Worm (Caenorhabditis elegans): Measurements from ENCODE around the gene ubxn-6.

Gene ubxn-6

DNA sequence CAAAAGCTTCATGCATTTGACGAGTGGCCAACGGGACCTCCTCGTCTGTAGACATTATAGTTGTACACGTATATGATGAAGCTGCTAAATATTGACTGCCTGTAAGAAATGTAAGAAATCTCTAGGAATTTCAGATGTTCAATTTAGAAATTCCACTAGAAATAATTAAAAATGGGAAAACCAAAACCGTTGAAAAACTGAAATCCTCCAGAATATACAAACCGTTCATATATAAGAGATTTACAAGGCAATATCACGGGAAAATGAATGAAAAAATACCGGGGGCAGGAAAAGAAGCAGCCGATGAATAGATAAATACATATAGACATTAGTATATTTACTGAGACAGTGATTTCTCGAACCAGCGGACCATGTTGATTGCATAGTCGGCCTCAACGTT, 6.8 kb downstream of the ubxn-6 start, which contains the start of gene dpf-7:
Gene dpf-7 (minus strand): TSS at position 101 of the 400 bp plus-strand sequence.
- TF ChIP-seq F13C5.2 (tag; optimal IDR thresholded peaks at IDR 0.05), result no peak
- TF ChIP-seq hnd-1 (tag; optimal IDR thresholded peaks at IDR 0.05), result no peak
- TF ChIP-seq pes-1 (GFP tag; IDR thresholded peaks at IDR 0.05), result no peak
- TF ChIP-seq tbx-11 (GFP tag; IDR thresholded peaks at IDR 0.05), result no peak
- no peak for TF ChIP-seq hmbx-1 (tag; optimal IDR thresholded peaks at IDR 0.05)
- no peak for TF ChIP-seq ceh-13 (GFP tag; optimal IDR thresholded peaks at IDR 0.05)
- no peak for TF ChIP-seq tbx-37 (GFP tag; conservative IDR thresholded peaks at IDR 0.05)
- no peak for TF ChIP-seq ama-1 (optimal IDR thresholded peaks at IDR 0.05)

- no peak for TF ChIP-seq F13C5.2 (tag; optimal IDR thresholded peaks at IDR 0.05)
- no peak for TF ChIP-seq tbx-37 (GFP tag; conservative IDR thresholded peaks at IDR 0.05)
- TF ChIP-seq ama-1 (optimal IDR thresholded peaks at IDR 0.05), result no peak
- TF ChIP-seq hmbx-1 (tag; optimal IDR thresholded peaks at IDR 0.05), result no peak
- TF ChIP-seq hmg-4 (GFP tag; optimal IDR thresholded peaks at IDR 0.05), result no peak
- no peak for TF ChIP-seq ceh-13 (GFP tag; optimal IDR thresholded peaks at IDR 0.05)
- no peak for TF ChIP-seq flt-1 (GFP tag; IDR thresholded peaks at IDR 0.05)
- TF ChIP-seq tbx-11 (GFP tag; IDR thresholded peaks at IDR 0.05), result no peak
- no peak for TF ChIP-seq sea-1 (GFP tag; conservative IDR thresholded peaks at IDR 0.05)
- TF ChIP-seq tra-4 (tag; optimal IDR thresholded peaks at IDR 0.05), result no peak
- no peak for TF ChIP-seq aly-1 (tag; optimal IDR thresholded peaks at IDR 0.05)
- TF ChIP-seq B0310.2 (tag; optimal IDR thresholded peaks at IDR 0.05), result no peak
- no peak for TF ChIP-seq pes-1 (GFP tag; IDR thresholded peaks at IDR 0.05)
- no peak for TF ChIP-seq scrt-1 (GFP tag; IDR thresholded peaks at IDR 0.05)
- TF ChIP-seq ets-7 (tag; optimal IDR thresholded peaks at IDR 0.05), result no peak
- no peak for TF ChIP-seq hnd-1 (tag; optimal IDR thresholded peaks at IDR 0.05)
Measured at ce11 chrIV:4799114-4799513, 10.2 kb downstream of the ubxn-6 start, which contains the start of gene eor-1. eor-1 (minus strand) TSS chrIV:4799178.

DNA sequence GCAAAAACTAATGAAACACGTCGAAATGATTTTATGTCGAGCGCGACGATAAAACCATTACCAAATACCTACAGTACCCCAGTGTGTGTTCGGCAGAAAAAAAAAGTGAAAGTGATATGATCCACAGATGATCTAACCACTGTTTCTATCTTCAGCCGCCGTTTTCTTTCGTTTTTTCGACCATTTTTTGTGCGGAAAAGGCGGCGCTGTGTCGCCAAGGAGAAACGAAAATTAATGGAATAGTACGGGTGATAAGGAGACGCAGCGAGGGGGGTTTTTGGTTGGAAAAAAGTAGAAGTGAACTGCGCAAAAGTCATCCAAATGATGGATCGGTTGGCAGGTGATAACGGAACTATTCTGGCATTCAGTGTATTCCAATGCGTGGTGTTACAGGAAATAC, 14.2 kb downstream of the ubxn-6 start:
- TF ChIP-seq F13C5.2 (tag; optimal IDR thresholded peaks at IDR 0.05), result no peak
- no peak for TF ChIP-seq pes-1 (GFP tag; IDR thresholded peaks at IDR 0.05)
- TF ChIP-seq ama-1 (optimal IDR thresholded peaks at IDR 0.05), result no peak
- TF ChIP-seq aly-1 (tag; optimal IDR thresholded peaks at IDR 0.05), result no peak
- TF ChIP-seq ets-7 (tag; optimal IDR thresholded peaks at IDR 0.05), result no peak
- no peak for TF ChIP-seq ceh-13 (GFP tag; optimal IDR thresholded peaks at IDR 0.05)
- no peak for TF ChIP-seq hmbx-1 (tag; optimal IDR thresholded peaks at IDR 0.05)
- TF ChIP-seq scrt-1 (GFP tag; IDR thresholded peaks at IDR 0.05), result no peak
- TF ChIP-seq B0310.2 (tag; optimal IDR thresholded peaks at IDR 0.05), result no peak
- no peak for TF ChIP-seq ceh-36 (tag; optimal IDR thresholded peaks at IDR 0.05)
- TF ChIP-seq tra-4 (tag; optimal IDR thresholded peaks at IDR 0.05), result no peak
- TF ChIP-seq tbx-37 (GFP tag; conservative IDR thresholded peaks at IDR 0.05), result no peak
- TF ChIP-seq sea-1 (GFP tag; conservative IDR thresholded peaks at IDR 0.05), result no peak
- no peak for TF ChIP-seq tbx-11 (GFP tag; IDR thresholded peaks at IDR 0.05)
- TF ChIP-seq hnd-1 (tag; optimal IDR thresholded peaks at IDR 0.05), result no peak
- no peak for TF ChIP-seq hmg-4 (GFP tag; optimal IDR thresholded peaks at IDR 0.05)
- TF ChIP-seq flt-1 (GFP tag; IDR thresholded peaks at IDR 0.05), result no peak

- no peak for TF ChIP-seq scrt-1 (GFP tag; IDR thresholded peaks at IDR 0.05)
- no peak for TF ChIP-seq ceh-13 (GFP tag; optimal IDR thresholded peaks at IDR 0.05)
- no peak for TF ChIP-seq tbx-11 (GFP tag; IDR thresholded peaks at IDR 0.05)
- TF ChIP-seq sea-1 (GFP tag; conservative IDR thresholded peaks at IDR 0.05), result no peak
Measured at ce11 chrIV:4789445-4789844, 19.9 kb downstream of the ubxn-6 start, which contains the start of gene R11E3.1. R11E3.1 (plus strand) TSS chrIV:4789745.

DNA sequence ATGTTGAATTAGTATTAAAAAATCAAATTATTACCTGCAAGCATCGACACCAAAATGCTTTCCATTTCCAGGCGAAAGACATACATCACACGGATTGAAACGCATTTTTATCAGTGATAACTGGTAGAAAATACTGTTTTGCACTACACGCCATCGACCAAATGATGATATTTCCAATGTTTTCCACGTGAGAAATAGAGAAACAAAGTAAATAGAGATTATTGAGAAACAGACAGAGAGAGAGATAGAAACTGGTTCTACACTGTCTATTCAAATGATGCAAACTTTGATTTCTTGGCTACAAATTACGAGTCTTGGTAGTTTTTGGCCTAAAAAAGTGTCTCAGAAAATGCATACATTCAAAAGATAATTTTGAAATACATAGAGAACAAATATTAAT, 21.0 kb downstream of the ubxn-6 start, which contains the start of gene nhr-104:
Gene nhr-104 (minus strand): TSS at position 361 of the 400 bp plus-strand sequence.
- TF ChIP-seq ama-1 (optimal IDR thresholded peaks at IDR 0.05) (no peak), flt-1 (GFP tag; IDR thresholded peaks at IDR 0.05) (no peak), aly-1 (tag; optimal IDR thresholded peaks at IDR 0.05) (no peak), sea-1 (GFP tag; conservative IDR thresholded peaks at IDR 0.05) (no peak), pes-1 (GFP tag; IDR thresholded peaks at IDR 0.05) (no peak), tbx-11 (GFP tag; IDR thresholded peaks at IDR 0.05) (no peak)

DNA sequence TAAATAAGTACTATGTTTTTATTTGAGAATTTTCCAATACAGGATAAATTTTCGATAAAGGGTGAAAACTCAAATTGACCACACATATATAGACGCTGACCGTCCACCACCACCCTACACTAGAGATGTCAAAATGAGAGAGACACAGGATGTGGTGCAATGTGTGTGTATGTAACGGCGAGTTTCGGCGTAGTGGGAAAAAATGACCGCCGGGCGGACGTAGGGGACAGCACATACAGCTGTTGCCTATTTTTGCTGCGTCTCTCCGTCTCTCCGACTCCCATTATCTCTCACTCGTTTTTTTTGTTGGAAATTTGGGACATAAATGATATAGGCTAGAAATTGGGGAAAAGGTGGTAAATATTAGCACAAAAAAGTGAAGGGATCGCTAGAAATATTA, 28.2 kb downstream of the ubxn-6 start:
- TF ChIP-seq hmg-4 (GFP tag; optimal IDR thresholded peaks at IDR 0.05) (peak; percentile 55), ets-7 (tag; optimal IDR thresholded peaks at IDR 0.05) (no peak), F13C5.2 (tag; optimal IDR thresholded peaks at IDR 0.05) (peak; percentile 18)

DNA sequence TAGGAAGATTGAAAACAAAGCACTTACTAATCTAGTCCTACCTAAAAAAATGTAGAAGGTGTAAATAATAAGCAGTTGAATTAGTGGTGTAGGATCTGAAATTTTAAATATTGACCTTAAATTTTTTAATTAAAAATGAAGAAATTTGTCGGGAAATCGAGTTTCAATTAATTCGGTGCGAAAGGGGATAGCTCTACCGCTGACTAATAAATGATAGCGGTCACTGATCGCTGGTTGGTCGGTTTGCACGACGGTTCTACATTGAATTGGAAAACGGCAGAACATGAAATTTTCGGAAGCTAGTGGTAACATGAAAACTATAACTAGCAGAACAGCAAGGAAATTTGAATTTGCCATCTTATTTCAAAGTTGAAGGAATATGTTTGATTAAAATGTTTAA, 29.2 kb downstream of the ubxn-6 start, which contains the start of gene set-15:
Gene set-15 (minus strand): TSS at position 101 of the 400 bp plus-strand sequence.
- TF ChIP-seq tbx-37 (GFP tag; conservative IDR thresholded peaks at IDR 0.05) (no peak), tra-4 (tag; optimal IDR thresholded peaks at IDR 0.05) (no peak), hmbx-1 (tag; optimal IDR thresholded peaks at IDR 0.05) (no peak), scrt-1 (GFP tag; IDR thresholded peaks at IDR 0.05) (no peak), B0310.2 (tag; optimal IDR thresholded peaks at IDR 0.05) (no peak), aly-1 (tag; optimal IDR thresholded peaks at IDR 0.05) (no peak), sea-1 (GFP tag; conservative IDR thresholded peaks at IDR 0.05) (no peak), ceh-13 (GFP tag; optimal IDR thresholded peaks at IDR 0.05) (no peak), F13C5.2 (tag; optimal IDR thresholded peaks at IDR 0.05) (no peak), ets-7 (tag; optimal IDR thresholded peaks at IDR 0.05) (no peak), ama-1 (optimal IDR thresholded peaks at IDR 0.05) (no peak), pes-1 (GFP tag; IDR thresholded peaks at IDR 0.05) (no peak), hmg-4 (GFP tag; optimal IDR thresholded peaks at IDR 0.05) (no peak), ceh-36 (tag; optimal IDR thresholded peaks at IDR 0.05) (no peak), tbx-11 (GFP tag; IDR thresholded peaks at IDR 0.05) (no peak), hnd-1 (tag; optimal IDR thresholded peaks at IDR 0.05) (no peak), flt-1 (GFP tag; IDR thresholded peaks at IDR 0.05) (no peak)

DNA sequence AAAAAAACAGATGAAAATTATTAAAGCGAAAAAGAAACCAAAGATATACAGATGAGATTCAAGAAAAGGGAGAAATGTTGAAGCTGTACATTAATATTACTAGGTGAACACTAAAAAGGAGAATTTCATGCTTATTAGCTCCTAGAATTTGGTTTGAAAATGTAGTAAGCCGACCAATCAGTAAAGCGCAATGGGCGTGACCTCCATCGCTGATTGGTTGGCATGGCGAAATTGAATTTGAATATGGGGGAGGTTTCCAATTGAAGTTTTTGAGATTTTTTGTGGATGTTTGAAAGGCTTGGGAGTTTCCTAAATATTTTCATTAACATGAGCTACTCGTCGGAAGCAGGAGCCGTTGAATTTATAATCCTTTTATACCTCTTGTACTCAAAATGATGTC, 32.8 kb downstream of the ubxn-6 start:
- TF ChIP-seq tbx-37 (GFP tag; conservative IDR thresholded peaks at IDR 0.05) (no peak), flt-1 (GFP tag; IDR thresholded peaks at IDR 0.05) (no peak), hmg-4 (GFP tag; optimal IDR thresholded peaks at IDR 0.05) (no peak), tbx-11 (GFP tag; IDR thresholded peaks at IDR 0.05) (no peak), ets-7 (tag; optimal IDR thresholded peaks at IDR 0.05) (no peak), F13C5.2 (tag; optimal IDR thresholded peaks at IDR 0.05) (no peak), ceh-36 (tag; optimal IDR thresholded peaks at IDR 0.05) (no peak), ama-1 (optimal IDR thresholded peaks at IDR 0.05) (no peak), sea-1 (GFP tag; conservative IDR thresholded peaks at IDR 0.05) (no peak), ceh-13 (GFP tag; optimal IDR thresholded peaks at IDR 0.05) (no peak)
